Worm (Caenorhabditis elegans): Measurements from ENCODE around the gene str-214.

str-214 gene

ce11 chrV:16356798-16357197 is 41.7 kb downstream of the str-214 start:
- TF ChIP-seq aly-2 (tag; optimal IDR thresholded peaks at IDR 0.05), result no peak
- TF ChIP-seq sma-3 (GFP tag; optimal IDR thresholded peaks at IDR 0.05), result no peak
- TF ChIP-seq zag-1 (tag; optimal IDR thresholded peaks at IDR 0.05), result no peak
- TF ChIP-seq unc-55 (GFP tag; optimal IDR thresholded peaks at IDR 0.05), result no peak
- no peak for TF ChIP-seq unc-62 (GFP tag; optimal IDR thresholded peaks at IDR 0.05)
- TF ChIP-seq elt-1 (tag; optimal IDR thresholded peaks at IDR 0.05), result no peak
- TF ChIP-seq blmp-1 (tag; optimal IDR thresholded peaks at IDR 0.05; ENCODE audit: insufficient read depth), result no peak
- no peak for TF ChIP-seq peb-1 (tag; optimal IDR thresholded peaks at IDR 0.05)
- TF ChIP-seq lsy-2 (tag; optimal IDR thresholded peaks at IDR 0.05), result no peak
- TF ChIP-seq elt-3 (tag; optimal IDR thresholded peaks at IDR 0.05), result no peak
- TF ChIP-seq mdl-1 (tag; optimal IDR thresholded peaks at IDR 0.05), result no peak
- TF ChIP-seq nhr-237 (tag; optimal IDR thresholded peaks at IDR 0.05), result no peak
- no peak for TF ChIP-seq nhr-77 (tag; optimal IDR thresholded peaks at IDR 0.05)
- TF ChIP-seq nhr-23 (tag; optimal IDR thresholded peaks at IDR 0.05), result no peak
- no peak for TF ChIP-seq mbf-1 (tag; optimal IDR thresholded peaks at IDR 0.05)

ce11 chrV:16357253-16357652 is 42.1 kb downstream of the str-214 start, which contains the start of gene pptr-1:
pptr-1 (plus strand) TSS chrV:16357521.
- TF ChIP-seq crh-2 (tag; optimal IDR thresholded peaks at IDR 0.05) (peak; percentile 12), ceh-16 (tag; optimal IDR thresholded peaks at IDR 0.05) (no peak), blmp-1 (tag; optimal IDR thresholded peaks at IDR 0.05; ENCODE audit: insufficient read depth) (peak; percentile 86), fos-1 (tag; optimal IDR thresholded peaks at IDR 0.05) (peak; percentile 70)

ce11 chrV:16361350-16361749 is 46.2 kb downstream of the str-214 start:
- TF ChIP-seq lsy-2 (tag; optimal IDR thresholded peaks at IDR 0.05), result no peak
- no peak for TF ChIP-seq egl-27 (tag; optimal IDR thresholded peaks at IDR 0.05)
- TF ChIP-seq ceh-82 (tag; optimal IDR thresholded peaks at IDR 0.05), result no peak
- TF ChIP-seq lin-11 (tag; optimal IDR thresholded peaks at IDR 0.05), result no peak
- TF ChIP-seq ztf-11 (tag; optimal IDR thresholded peaks at IDR 0.05), result no peak
- TF ChIP-seq C34F6.9 (tag; optimal IDR thresholded peaks at IDR 0.05), result no peak
- TF ChIP-seq sma-9 (GFP tag; optimal IDR thresholded peaks at IDR 0.05), result no peak
- TF ChIP-seq sma-9 (tag; optimal IDR thresholded peaks at IDR 0.05), result no peak
- no peak for TF ChIP-seq peb-1 (tag; optimal IDR thresholded peaks at IDR 0.05)
- TF ChIP-seq aly-2 (tag; optimal IDR thresholded peaks at IDR 0.05), result no peak
- TF ChIP-seq unc-39 (tag; optimal IDR thresholded peaks at IDR 0.05), result no peak

Measured in whole organism, L2 larva.